Worm (Caenorhabditis elegans) whole organism, mixed stage, embryonic: ENCODE measurements around the gene F53A9.6.
A peak's percentile ranks its signal among the peaks of the same experiment; 100 is the strongest.

Experiments
- M03D4.4 ChIP-seq: sonication (generic microtip); optimal IDR thresholded peaks from 2 replicates; lab custom pipeline; 2017; ENCODE audit warnings: mild to moderate bottlenecking, missing genetic modification characterization, missing compliant biosample characterization
- bed-3 ChIP-seq: fragments of 200-800 bp; sonication (Bioruptor generic); optimal IDR thresholded peaks from 3 replicates; lab custom pipeline; 2018; ENCODE audit warnings: mild to moderate bottlenecking, missing genetic modification characterization, moderate library complexity, missing compliant biosample characterization
- blmp-1 ChIP-seq: fragments of 150-350 bp; optimal IDR thresholded peaks from 2 replicates; lab custom pipeline; 2014; ENCODE audit warnings: missing biosample characterization, missing genetic modification characterization
- ceh-39 ChIP-seq: fragments of 150-350 bp; optimal IDR thresholded peaks from 2 replicates; lab custom pipeline; 2014; ENCODE audit warnings: missing biosample characterization, missing genetic modification characterization
- ceh-83 ChIP-seq: fragments of 200-800 bp; sonication (Bioruptor generic); optimal IDR thresholded peaks from 2 replicates; lab custom pipeline; 2018; ENCODE audit warnings: mild to moderate bottlenecking, missing genetic modification characterization, missing compliant biosample characterization
- ces-1 ChIP-seq: fragments of 150-350 bp; optimal IDR thresholded peaks from 2 replicates; lab custom pipeline; 2014; ENCODE audit warnings: missing biosample characterization, missing genetic modification reagents, missing genetic modification characterization
- drap-1 ChIP-seq: fragments of 200-800 bp; sonication (Bioruptor generic); optimal IDR thresholded peaks from 3 replicates; lab custom pipeline; 2018; ENCODE audit warnings: mild to moderate bottlenecking, missing genetic modification characterization, missing compliant biosample characterization
- elt-1 ChIP-seq: sonication (generic microtip); optimal IDR thresholded peaks from 2 replicates; lab custom pipeline; 2017; ENCODE audit warnings: missing genetic modification characterization, mild to moderate bottlenecking, missing compliant biosample characterization, antibody characterized with exemption, moderate library complexity, borderline replicate concordance; ENCODE audit not compliant: insufficient read depth
- elt-3 ChIP-seq: fragments of 150-350 bp; optimal IDR thresholded peaks from 2 replicates; lab custom pipeline; 2014; ENCODE audit warnings: missing biosample characterization, missing genetic modification characterization
- ham-2 ChIP-seq: fragments of 200-800 bp; sonication (Bioruptor generic); optimal IDR thresholded peaks from 2 replicates; lab custom pipeline; 2018; ENCODE audit warnings: mild to moderate bottlenecking, missing genetic modification characterization, missing compliant biosample characterization
- hlh-1 ChIP-seq: fragments of 150-350 bp; optimal IDR thresholded peaks from 2 replicates; lab custom pipeline; 2014; ENCODE audit warnings: missing biosample characterization, missing genetic modification reagents, missing genetic modification characterization
- lin-13 ChIP-seq: fragments of 150-350 bp; optimal IDR thresholded peaks from 2 replicates; lab custom pipeline; 2014; ENCODE audit warnings: missing biosample characterization, missing genetic modification characterization
- lin-32 ChIP-seq: fragments of 200-800 bp; sonication (Bioruptor generic); optimal IDR thresholded peaks from 2 replicates; lab custom pipeline; 2018; ENCODE audit warnings: mild to moderate bottlenecking, missing genetic modification characterization, missing compliant biosample characterization
- lsy-2 ChIP-seq: fragments of 150-350 bp; optimal IDR thresholded peaks from 2 replicates; lab custom pipeline; 2014; ENCODE audit warnings: missing biosample characterization, missing genetic modification characterization
- mab-5 ChIP-seq: fragments of 150-350 bp; optimal IDR thresholded peaks from 2 replicates; lab custom pipeline; 2014; ENCODE audit warnings: missing biosample characterization, missing genetic modification characterization
- mep-1 ChIP-seq: fragments of 150-350 bp; optimal IDR thresholded peaks from 2 replicates; lab custom pipeline; 2017; ENCODE audit warnings: missing biosample characterization, missing genetic modification reagents, missing genetic modification characterization, inconsistent platforms
- mls-2 ChIP-seq: sonication (generic microtip); optimal IDR thresholded peaks from 2 replicates; lab custom pipeline; 2016; ENCODE audit warnings: mild to moderate bottlenecking, missing genetic modification characterization, moderate library complexity, missing compliant biosample characterization
- nhr-12 ChIP-seq: fragments of 150-350 bp; optimal IDR thresholded peaks from 2 replicates; lab custom pipeline; 2014; ENCODE audit warnings: missing biosample characterization, missing genetic modification characterization
- nhr-237 ChIP-seq: fragments of 150-350 bp; optimal IDR thresholded peaks from 2 replicates; lab custom pipeline; 2014; ENCODE audit warnings: missing biosample characterization, missing genetic modification characterization
- nhr-28 ChIP-seq: fragments of 150-350 bp; optimal IDR thresholded peaks from 2 replicates; lab custom pipeline; 2014; ENCODE audit warnings: missing biosample characterization, missing genetic modification characterization
- nhr-76 ChIP-seq: sonication (generic microtip); optimal IDR thresholded peaks from 2 replicates; lab custom pipeline; 2017; ENCODE audit warnings: missing biosample characterization, missing genetic modification characterization
- pha-4 ChIP-seq: fragments of 150-350 bp; optimal IDR thresholded peaks from 2 replicates; lab custom pipeline; 2018; ENCODE audit warnings: missing biosample characterization, missing genetic modification reagents, missing genetic modification characterization
- sem-2 ChIP-seq: fragments of 200-800 bp; sonication (Bioruptor generic); optimal IDR thresholded peaks from 2 replicates; lab custom pipeline; 2018; ENCODE audit warnings: mild to moderate bottlenecking, missing genetic modification characterization, missing compliant biosample characterization
- snpc-4 ChIP-seq: fragments of 150-350 bp; optimal IDR thresholded peaks from 2 replicates; lab custom pipeline; 2014; ENCODE audit warnings: missing biosample characterization, missing genetic modification characterization
- sptf-1 ChIP-seq: sonication (generic microtip); optimal IDR thresholded peaks from 2 replicates; lab custom pipeline; 2017; ENCODE audit warnings: mild to moderate bottlenecking, missing genetic modification characterization, moderate library complexity, missing compliant biosample characterization
- tbx-8 ChIP-seq: fragments of 200-800 bp; sonication (Bioruptor generic); optimal IDR thresholded peaks from 2 replicates; lab custom pipeline; 2018; ENCODE audit warnings: mild to moderate bottlenecking, missing genetic modification characterization, moderate library complexity, missing compliant biosample characterization
- unc-120 ChIP-seq: sonication (generic microtip); optimal IDR thresholded peaks from 2 replicates; lab custom pipeline; 2017; ENCODE audit warnings: missing genetic modification characterization, missing compliant biosample characterization; ENCODE audit not compliant: poor library complexity, severe bottlenecking
- unc-39 ChIP-seq: fragments of 150-350 bp; optimal IDR thresholded peaks from 2 replicates; lab custom pipeline; 2014; ENCODE audit warnings: missing biosample characterization, missing genetic modification characterization
- unc-62 ChIP-seq: fragments of 150-350 bp; optimal IDR thresholded peaks from 2 replicates; lab custom pipeline; 2014; ENCODE audit warnings: missing biosample characterization, missing genetic modification reagents, missing genetic modification characterization
- zip-8 ChIP-seq: fragments of 150-350 bp; optimal IDR thresholded peaks from 2 replicates; lab custom pipeline; 2014; ENCODE audit warnings: missing biosample characterization, missing genetic modification characterization
- ztf-11 ChIP-seq: fragments of 150-350 bp; optimal IDR thresholded peaks from 2 replicates; lab custom pipeline; 2014; ENCODE audit warnings: missing biosample characterization, missing genetic modification characterization

F53A9.6 gene

ce11 chrX:8754285-8754795 is 40.7 kb upstream of the F53A9.6 start:
- TF ChIP-seq ztf-11 (tag; lab: Kevin White, UChicago) (no peak), unc-62 (GFP tag; lab: Kevin White, UChicago) (no peak), zip-8 (no peak), ces-1 (GFP tag; lab: Kevin White, UChicago) (no peak), lsy-2 (no peak), ceh-83 (GFP tag; lab: Kevin White, UChicago) (no peak), tbx-8 (no peak), snpc-4 (tag; lab: Kevin White, UChicago) (no peak), drap-1 (no peak), bed-3 (GFP tag; lab: Kevin White, UChicago) (no peak), lin-13 (tag; lab: Kevin White, UChicago) (no peak), nhr-76 (tag; lab: Kevin White, UChicago) (no peak), mls-2 (tag; lab: Kevin White, UChicago) (no peak), nhr-28 (tag; lab: Kevin White, UChicago) (no peak), ceh-39 (no peak), blmp-1 (tag; lab: Kevin White, UChicago) (no peak), hlh-1 (tag; lab: Kevin White, UChicago) (no peak), sem-2 (GFP tag; lab: Kevin White, UChicago) (no peak), unc-120 (tag; lab: Kevin White, UChicago) (no peak), nhr-237 (tag; lab: Kevin White, UChicago) (no peak)

- peak; percentile 78 for TF ChIP-seq elt-1
- TF ChIP-seq unc-62 (GFP tag; lab: Kevin White, UChicago), result peak; percentile 47
- TF ChIP-seq ceh-39, result no peak
- peak; percentile 44 for TF ChIP-seq elt-3 (tag; lab: Kevin White, UChicago)
Observed at ce11 chrX:8752546-8752945, 38.9 kb upstream of the F53A9.6 start.

- TF ChIP-seq M03D4.4 (tag; lab: Kevin White, UChicago) (no peak), tbx-8 (no peak), lin-32 (GFP tag; lab: Kevin White, UChicago) (no peak), unc-62 (GFP tag; lab: Kevin White, UChicago) (no peak), nhr-76 (tag; lab: Kevin White, UChicago) (no peak), elt-1 (no peak), sem-2 (GFP tag; lab: Kevin White, UChicago) (no peak), ceh-83 (GFP tag; lab: Kevin White, UChicago) (no peak), nhr-237 (tag; lab: Kevin White, UChicago) (no peak), unc-120 (tag; lab: Kevin White, UChicago) (no peak), mls-2 (tag; lab: Kevin White, UChicago) (no peak), elt-3 (tag; lab: Kevin White, UChicago) (no peak), unc-39 (tag; lab: Kevin White, UChicago) (no peak), ham-2 (GFP tag; lab: Kevin White, UChicago) (no peak), ces-1 (GFP tag; lab: Kevin White, UChicago) (no peak)
- TF ChIP-seq, all 35 proteins: peak for 0
Observed at ce11 chrX:8750660-8751059, 37.1 kb upstream of the F53A9.6 start, which contains the start of gene asns-2. asns-2 (minus strand) TSS chrX:8750941.

- TF ChIP-seq snpc-4 (tag; lab: Kevin White, UChicago) (no peak), nhr-12 (no peak), mls-2 (tag; lab: Kevin White, UChicago) (no peak), unc-39 (tag; lab: Kevin White, UChicago) (no peak), ces-1 (GFP tag; lab: Kevin White, UChicago) (no peak), tbx-8 (no peak), unc-62 (GFP tag; lab: Kevin White, UChicago) (no peak), sptf-1 (no peak), hlh-1 (tag; lab: Kevin White, UChicago) (no peak), zip-8 (no peak), ham-2 (GFP tag; lab: Kevin White, UChicago) (no peak), bed-3 (GFP tag; lab: Kevin White, UChicago) (no peak), ztf-11 (tag; lab: Kevin White, UChicago) (no peak), drap-1 (no peak), nhr-28 (tag; lab: Kevin White, UChicago) (no peak), mep-1 (no peak), mab-5 (tag; lab: Kevin White, UChicago) (no peak), nhr-237 (tag; lab: Kevin White, UChicago) (no peak), pha-4 (tag; lab: Kevin White, UChicago) (no peak)
Observed at ce11 chrX:8750209-8750608, 36.6 kb upstream of the F53A9.6 start.
